Worm (Caenorhabditis elegans) whole organism, L4 larva: ENCODE data around the gene fkb-6.

Source experiments
- F10B5.3 ChIP-seq: sonication (generic microtip); optimal IDR thresholded peaks from 2 replicates; lab custom pipeline; 2016; ENCODE audit warnings: mild to moderate bottlenecking, missing genetic modification characterization, missing compliant biosample characterization
- F44E2.7 ChIP-seq: fragments of 200-800 bp; sonication (Bioruptor generic); IDR thresholded peaks from 2 replicates; pipeline ENCODE4 v2.1.2; 2022; ENCODE audit warnings: missing genetic modification characterization, missing compliant biosample characterization
- F49E8.2 ChIP-seq: sonication (generic microtip); optimal IDR thresholded peaks from 2 replicates; lab custom pipeline; 2016; ENCODE audit warnings: missing compliant biosample characterization, mild to moderate bottlenecking, missing genetic modification characterization, borderline replicate concordance
- R02D3.7 ChIP-seq: fragments of 150-350 bp; sonication (generic microtip); optimal IDR thresholded peaks from 3 replicates; lab custom pipeline; 2014; ENCODE audit warnings: missing biosample characterization, missing genetic modification characterization
- Y105C5A.15 ChIP-seq: fragments of 200-800 bp; sonication (Bioruptor generic); IDR thresholded peaks from 2 replicates; pipeline ENCODE4 v1.3.6; 2022; ENCODE audit warnings: missing genetic modification characterization, missing compliant biosample characterization
- Y75B8A.6 ChIP-seq: fragments of 200-800 bp; sonication (Bioruptor generic); IDR thresholded peaks from 2 replicates; pipeline ENCODE4 v1.3.6; 2022; ENCODE audit warnings: missing genetic modification reagents, missing genetic modification characterization, missing compliant biosample characterization
- aha-1 ChIP-seq: fragments of 150-350 bp; peaks from one replicate; lab custom pipeline; 2014; ENCODE audit warnings: missing biosample characterization, missing genetic modification characterization
- attf-4 ChIP-seq: sonication (generic microtip); optimal IDR thresholded peaks from 3 replicates; lab custom pipeline; 2017; ENCODE audit warnings: missing biosample characterization, missing genetic modification characterization
- ces-1 ChIP-seq: fragments of 150-350 bp; sonication (generic microtip); optimal IDR thresholded peaks from 4 replicates; lab custom pipeline; 2014; ENCODE audit warnings: missing biosample characterization, missing genetic modification reagents, missing genetic modification characterization
- daf-16 ChIP-seq, 3 experiments: sonication (generic microtip); optimal IDR thresholded peaks; 2 replicates each; lab custom pipeline; 2016 to 2017; ENCODE audit warnings: missing genetic modification characterization in 3 of 3, missing genetic modification reagents in 3 of 3, mild to moderate bottlenecking in 2 of 3, missing compliant biosample characterization in 2 of 3, missing biosample characterization in 1 of 3, moderate library complexity in 1 of 3
- daf-19 ChIP-seq: fragments of 200-800 bp; sonication (Bioruptor generic); conservative IDR thresholded peaks from 2 replicates; pipeline ENCODE4 v1.3.6; 2022; ENCODE audit warnings: missing genetic modification characterization, missing compliant biosample characterization
- dmd-6 ChIP-seq: fragments of 200-800 bp; sonication (Bioruptor generic); IDR thresholded peaks from 2 replicates; pipeline ENCODE4 v1.3.6; 2022; ENCODE audit warnings: missing genetic modification reagents, missing genetic modification characterization, missing compliant biosample characterization
- dmd-9 ChIP-seq: fragments of 200-800 bp; sonication (Bioruptor generic); IDR thresholded peaks from 2 replicates; pipeline ENCODE4 v1.3.6; 2022; ENCODE audit warnings: missing genetic modification reagents, missing genetic modification characterization, missing compliant biosample characterization
- dve-1 ChIP-seq: sonication (generic microtip); optimal IDR thresholded peaks from 2 replicates; lab custom pipeline; 2017; ENCODE audit warnings: antibody characterized with exemption, mild to moderate bottlenecking, missing genetic modification characterization, missing compliant biosample characterization; ENCODE audit not compliant: insufficient read depth
- egl-43 ChIP-seq: fragments of 200-800 bp; sonication (Bioruptor generic); IDR thresholded peaks from 2 replicates; pipeline ENCODE4 v1.3.6; 2022; ENCODE audit warnings: missing genetic modification reagents, missing genetic modification characterization, missing compliant biosample characterization
- fkh-10 ChIP-seq: fragments of 150-350 bp; optimal IDR thresholded peaks from 2 replicates; lab custom pipeline; 2014; ENCODE audit warnings: missing biosample characterization, missing genetic modification reagents, missing genetic modification characterization
- hlh-30 ChIP-seq: sonication (generic microtip); optimal IDR thresholded peaks from 2 replicates; lab custom pipeline; 2017; ENCODE audit warnings: antibody characterized with exemption, mild to moderate bottlenecking, missing genetic modification characterization, missing compliant biosample characterization; ENCODE audit not compliant: insufficient read depth
- hmg-1.1 ChIP-seq: fragments of 200-800 bp; sonication (Bioruptor generic); IDR thresholded peaks from 2 replicates; pipeline ENCODE4 v1.3.6; 2022; ENCODE audit warnings: missing genetic modification reagents, missing genetic modification characterization, missing compliant biosample characterization
- lim-7 ChIP-seq: fragments of 200-800 bp; sonication (Bioruptor generic); IDR thresholded peaks from 2 replicates; pipeline ENCODE4 v1.3.6; 2022; ENCODE audit warnings: missing genetic modification characterization, missing compliant biosample characterization
- lin-13 ChIP-seq: fragments of 150-350 bp; optimal IDR thresholded peaks from 2 replicates; lab custom pipeline; 2014; ENCODE audit warnings: missing biosample characterization, missing genetic modification reagents, missing genetic modification characterization
- lin-15B ChIP-seq: fragments of 150-350 bp; sonication (generic microtip); optimal IDR thresholded peaks from 3 replicates; lab custom pipeline; 2014; ENCODE audit warnings: missing biosample characterization, missing genetic modification characterization
- lin-38 ChIP-seq: fragments of 200-800 bp; sonication (Bioruptor generic); IDR thresholded peaks from 2 replicates; pipeline ENCODE4 v1.3.6; 2022; ENCODE audit warnings: missing genetic modification reagents, missing genetic modification characterization, missing compliant biosample characterization
- lin-39 ChIP-seq: fragments of 150-350 bp; optimal IDR thresholded peaks from 2 replicates; lab custom pipeline; 2014; ENCODE audit warnings: missing biosample characterization, missing genetic modification reagents, missing genetic modification characterization
- madf-5 ChIP-seq, 2 experiments: fragments of 200-800 bp; sonication (Bioruptor generic); IDR thresholded peaks; 2 replicates each; pipeline ENCODE4 v1.3.6; 2022; ENCODE audit warnings: missing compliant biosample characterization in 2 of 2, missing genetic modification characterization in 2 of 2
- mep-1 ChIP-seq: fragments of 150-350 bp; sonication (generic microtip); optimal IDR thresholded peaks from 3 replicates; lab custom pipeline; 2014; ENCODE audit warnings: missing biosample characterization, missing genetic modification characterization
- mxl-2 ChIP-seq: fragments of 200-800 bp; sonication (Bioruptor generic); conservative IDR thresholded peaks from 2 replicates; pipeline ENCODE4 v1.3.6; 2022; ENCODE audit warnings: missing genetic modification reagents, missing genetic modification characterization, missing compliant biosample characterization
- nhr-11 ChIP-seq: fragments of 150-350 bp; optimal IDR thresholded peaks from 2 replicates; lab custom pipeline; 2014; ENCODE audit warnings: missing biosample characterization, missing genetic modification characterization
- nhr-237 ChIP-seq: sonication (generic microtip); optimal IDR thresholded peaks from 2 replicates; lab custom pipeline; 2017; ENCODE audit warnings: missing biosample characterization, missing genetic modification characterization
- nhr-48 ChIP-seq: sonication (generic microtip); optimal IDR thresholded peaks from 2 replicates; lab custom pipeline; 2016; ENCODE audit warnings: mild to moderate bottlenecking, missing genetic modification characterization, missing compliant biosample characterization
- php-3 ChIP-seq: fragments of 200-800 bp; sonication (Bioruptor generic); IDR thresholded peaks from 2 replicates; pipeline ENCODE4 v1.3.6; 2022; ENCODE audit warnings: missing genetic modification reagents, missing genetic modification characterization, missing compliant biosample characterization
- snpc-1.2 ChIP-seq: fragments of 200-800 bp; sonication (Bioruptor generic); IDR thresholded peaks from 2 replicates; pipeline ENCODE4 v1.3.6; 2022; ENCODE audit warnings: missing genetic modification reagents, missing genetic modification characterization, missing compliant biosample characterization
- tag-97 ChIP-seq: fragments of 200-800 bp; sonication (Bioruptor generic); IDR thresholded peaks from 2 replicates; pipeline ENCODE4 v1.3.6; 2022; ENCODE audit warnings: missing genetic modification characterization, missing compliant biosample characterization
- unc-62 ChIP-seq, 3 experiments: fragments of 150-350 bp in 1 of 3; sonication (generic microtip); optimal IDR thresholded peaks in 2 of 3; peaks in 1 of 3; 1 replicate in 1 of 3; 2 replicates in 2 of 3; lab custom pipeline; 2014 to 2017; ENCODE audit warnings: missing biosample characterization in 3 of 3, missing genetic modification characterization in 3 of 3, missing genetic modification reagents in 3 of 3, missing genotype in 1 of 3
- zag-1 ChIP-seq: fragments of 150-350 bp; optimal IDR thresholded peaks from 2 replicates; lab custom pipeline; 2014; ENCODE audit warnings: missing biosample characterization, missing genetic modification characterization

The fkb-6 gene

DNA sequence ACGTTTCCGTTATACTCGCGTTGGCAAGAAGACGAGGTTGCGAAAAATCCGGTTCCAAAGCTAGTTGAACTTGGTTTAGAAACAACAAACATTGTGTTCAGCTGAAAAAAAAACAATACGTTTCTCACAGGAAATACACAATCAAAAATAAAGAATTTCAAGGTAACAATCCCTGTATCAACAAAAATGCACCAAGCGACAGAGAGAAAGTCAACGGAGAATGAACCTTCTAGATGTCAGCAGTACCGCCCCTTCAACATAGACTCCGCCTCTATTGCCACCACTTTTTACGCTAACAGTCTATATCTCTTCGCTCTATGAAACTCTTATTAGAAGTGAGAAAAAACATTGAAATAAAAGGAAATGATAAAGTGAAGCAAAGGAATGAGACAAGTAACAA is 22.4 kb downstream of the fkb-6 start, which contains the start of gene F31D4.8:
F31D4.8 (minus strand) TSS at position 101 of the 400 bp plus-strand sequence.
- no peak for TF ChIP-seq daf-16 (GFP tag; optimal IDR thresholded peaks at IDR 0.05; lab: Kevin White, UChicago)
- peak; percentile 20 for TF ChIP-seq daf-16 (tag; optimal IDR thresholded peaks at IDR 0.05; lab: Kevin White, UChicago)
- no peak for TF ChIP-seq ces-1
- TF ChIP-seq aha-1 (tag; lab: Kevin White, UChicago): peak; percentile 41
- TF ChIP-seq F49E8.2 (tag; lab: Kevin White, UChicago): no peak
- TF ChIP-seq unc-62 (GFP tag; optimal IDR thresholded peaks at IDR 0.05 in 1 of 2; lab: Kevin White, UChicago): no peak
- TF ChIP-seq unc-62 (tag; optimal IDR thresholded peaks at IDR 0.05; lab: Kevin White, UChicago): no peak

DNA sequence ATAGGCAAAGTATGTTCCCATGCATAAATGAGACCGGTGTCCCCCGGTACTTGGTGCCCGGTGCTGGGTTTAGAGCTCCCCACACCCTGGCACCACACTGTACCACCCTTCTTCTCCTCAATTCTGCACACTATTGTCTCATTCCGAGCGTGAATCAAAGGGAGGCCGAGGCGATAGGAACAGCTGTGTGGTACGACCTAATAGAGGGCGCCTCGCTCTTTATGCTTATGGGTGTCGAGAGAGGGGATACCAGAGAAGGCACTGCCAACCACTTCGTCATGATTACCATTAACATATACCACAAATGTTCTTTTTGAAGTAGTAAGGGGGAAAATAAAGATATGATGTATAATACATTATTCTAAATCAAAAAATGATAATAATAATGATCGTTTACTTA is 24.7 kb downstream of the fkb-6 start:
- TF ChIP-seq hmg-1.1 (no peak), aha-1 (tag; lab: Kevin White, UChicago) (peak; percentile 61)

DNA sequence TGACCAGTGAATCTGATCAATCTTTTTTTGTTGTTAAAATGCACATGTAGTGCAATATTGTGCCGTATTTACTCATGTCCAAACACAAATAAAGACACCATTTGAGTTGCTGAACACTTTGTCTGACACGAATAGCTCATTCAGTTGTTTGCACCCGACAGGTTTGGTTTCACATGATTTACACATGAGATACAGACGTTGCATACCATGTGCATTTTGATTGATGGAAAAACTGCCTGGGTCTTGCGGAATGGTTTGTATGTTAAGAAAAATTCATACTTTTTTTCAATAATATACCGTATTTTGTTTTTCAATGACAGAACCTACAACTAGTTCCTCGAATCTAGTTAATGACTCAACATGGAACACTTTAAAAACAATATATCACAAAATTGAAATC is 25.2 kb downstream of the fkb-6 start:
- peak; percentile 67 for TF ChIP-seq dmd-6 (GFP tag; lab: Robert Waterston, UW)
- TF ChIP-seq php-3: no peak
- no peak for TF ChIP-seq daf-19 (GFP tag; lab: Robert Waterston, UW)
- peak; percentile 54 for TF ChIP-seq hlh-30 (tag; lab: Kevin White, UChicago)
- TF ChIP-seq dve-1: peak; percentile 10
- peak in 1 of 2 experiments; percentile 81 for TF ChIP-seq unc-62 (GFP tag; optimal IDR thresholded peaks at IDR 0.05 in 1 of 2; lab: Kevin White, UChicago)
- TF ChIP-seq unc-62 (tag; optimal IDR thresholded peaks at IDR 0.05; lab: Kevin White, UChicago): no peak
- no peak for TF ChIP-seq snpc-1.2
- TF ChIP-seq daf-16 (GFP tag; optimal IDR thresholded peaks at IDR 0.05; lab: Kevin White, UChicago): no peak
- TF ChIP-seq daf-16 (tag; optimal IDR thresholded peaks at IDR 0.05; lab: Kevin White, UChicago): peak; percentile 39
- peak; percentile 35 for TF ChIP-seq nhr-48
- peak; percentile 97 for TF ChIP-seq mxl-2

DNA sequence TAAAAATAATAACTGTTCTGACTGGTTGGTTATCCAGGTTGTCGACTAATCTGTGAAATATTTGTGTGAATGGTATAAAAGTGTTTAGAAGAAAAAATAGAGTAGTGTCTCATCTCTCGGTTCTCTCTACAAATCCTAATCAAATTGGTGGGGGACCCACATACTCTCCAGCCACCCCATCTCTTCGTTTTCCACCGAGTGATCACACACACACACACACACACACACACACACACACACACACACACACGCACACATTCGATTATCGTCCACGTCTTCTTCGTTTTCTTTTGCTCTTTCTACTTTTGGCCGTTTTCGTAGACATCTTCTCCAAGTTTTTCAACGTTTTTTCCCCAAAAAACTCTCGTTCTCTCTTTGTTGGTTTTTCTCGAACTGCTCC is 27.2 kb downstream of the fkb-6 start:
- TF ChIP-seq mep-1 (tag; lab: Kevin White, UChicago): no peak
- no peak for TF ChIP-seq F44E2.7
- no peak for TF ChIP-seq snpc-1.2
- TF ChIP-seq lim-7 (GFP tag; lab: Robert Waterston, UW): no peak
- TF ChIP-seq lin-15B (tag; lab: Kevin White, UChicago): no peak
- no peak for TF ChIP-seq lin-38
- TF ChIP-seq madf-5 (GFP tag; IDR thresholded peaks at IDR 0.05; lab: Robert Waterston, UW): no peak
- no peak for TF ChIP-seq R02D3.7 (tag; lab: Kevin White, UChicago)
- TF ChIP-seq dmd-9: no peak
- no peak for TF ChIP-seq nhr-11
- TF ChIP-seq lin-39 (tag; lab: Kevin White, UChicago): no peak
- peak; percentile 55 for TF ChIP-seq fkh-10 (GFP tag; lab: Kevin White, UChicago)
- peak; percentile 85 for TF ChIP-seq ces-1
- TF ChIP-seq zag-1 (tag; lab: Kevin White, UChicago): no peak

DNA sequence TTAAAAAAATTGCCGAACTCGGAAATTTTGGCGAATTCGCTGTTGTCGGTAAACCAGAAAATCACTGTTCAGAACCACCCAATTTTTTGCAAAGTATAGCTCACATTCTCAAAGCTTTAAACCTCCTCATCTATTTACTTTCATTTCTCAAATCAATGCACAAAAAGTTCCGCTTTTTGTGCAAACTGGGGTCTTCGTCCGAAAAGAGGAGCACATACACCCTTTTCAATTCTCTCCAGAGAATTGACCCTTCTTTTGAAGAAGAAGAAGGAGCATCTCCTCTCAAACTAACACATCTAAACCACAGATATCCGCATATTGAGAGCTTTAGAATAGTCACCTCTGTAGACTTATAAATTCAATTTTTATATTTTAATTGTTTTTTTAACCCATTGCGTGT is 29.4 kb downstream of the fkb-6 start:
- TF ChIP-seq attf-4 (tag; lab: Kevin White, UChicago) (no peak), dve-1 (no peak), unc-62 (GFP tag; optimal IDR thresholded peaks at IDR 0.05 in 1 of 2; lab: Kevin White, UChicago) (peak in 1 of 2 experiments; percentile 62), unc-62 (tag; optimal IDR thresholded peaks at IDR 0.05; lab: Kevin White, UChicago) (no peak), ces-1 (no peak), tag-97 (GFP tag; lab: Robert Waterston, UW) (no peak), F10B5.3 (tag; lab: Kevin White, UChicago) (no peak), aha-1 (tag; lab: Kevin White, UChicago) (peak; percentile 70), lin-38 (no peak), egl-43 (GFP tag; lab: Robert Waterston, UW) (no peak), lin-13 (GFP tag; lab: Kevin White, UChicago) (no peak), Y105C5A.15 (no peak), Y75B8A.6 (GFP tag; lab: Robert Waterston, UW) (no peak), nhr-237 (no peak)
